Fruit fly (Drosophila melanogaster): Measurements from ENCODE around the gene Mob2.

Gene Mob2

dm6 chr3L:11587720-11588580, 25.9 kb upstream of the Mob2 start, which contains the start of gene rt (continued):
- TF ChIP-seq Blimp-1 (GFP tag; optimal IDR thresholded peaks at IDR 0.05): no peak
- TF ChIP-seq Smox (GFP tag; optimal IDR thresholded peaks at IDR 0.05): peak; percentile 78
- TF ChIP-seq CG7368 (GFP tag; optimal IDR thresholded peaks at IDR 0.05): peak; percentile 84
- TF ChIP-seq CG10669 (GFP tag; optimal IDR thresholded peaks at IDR 0.05): peak; percentile 92
- TF ChIP-seq Sox14 (GFP tag; optimal IDR thresholded peaks at IDR 0.05): peak; percentile 88
- TF ChIP-seq CG6163 (GFP tag; IDR thresholded peaks at IDR 0.05): peak; percentile 78; the same call in 2 of the 3 replicates
- peak; percentile 76 for TF ChIP-seq achi (GFP tag; optimal IDR thresholded peaks at IDR 0.05)
- peak; percentile 67 for TF ChIP-seq Lpt (GFP tag; optimal IDR thresholded peaks at IDR 0.05)
- TF ChIP-seq OdsH (GFP tag; optimal IDR thresholded peaks at IDR 0.05): peak; percentile 77
- TF ChIP-seq vri (GFP tag; optimal IDR thresholded peaks at IDR 0.05): peak; percentile 51
- TF ChIP-seq Ets21C (GFP tag; optimal IDR thresholded peaks at IDR 0.05): peak; percentile 73
- TF ChIP-seq dsx (GFP tag; optimal IDR thresholded peaks at IDR 0.05; ENCODE audit: poor library complexity, severe bottlenecking): peak; percentile 85
- peak; percentile 83 for TF ChIP-seq CG8119 (GFP tag; IDR thresholded peaks at IDR 0.05)
- TF ChIP-seq ss (GFP tag; optimal IDR thresholded peaks at IDR 0.05): peak; percentile 81 to 89
- TF ChIP-seq Hr4 (GFP tag; optimal IDR thresholded peaks at IDR 0.05): peak; percentile 83
- TF ChIP-seq CG9139 (GFP tag; optimal IDR thresholded peaks at IDR 0.05): peak; percentile 82
- peak; percentile 81 for TF ChIP-seq CG6854 (GFP tag; optimal IDR thresholded peaks at IDR 0.05)
- TF ChIP-seq fd85E (GFP tag; optimal IDR thresholded peaks at IDR 0.05): no peak
- no peak for TF ChIP-seq fkh (GFP tag; optimal IDR thresholded peaks at IDR 0.05)
- peak; percentile 87 for TF ChIP-seq Met (GFP tag; optimal IDR thresholded peaks at IDR 0.05)
- TF ChIP-seq CG34406 (GFP tag; optimal IDR thresholded peaks at IDR 0.05): peak; percentile 78
- peak; percentile 83 for TF ChIP-seq lz (GFP tag; optimal IDR thresholded peaks at IDR 0.05)
- peak; percentile 83 for TF ChIP-seq CG32006 (GFP tag; optimal IDR thresholded peaks at IDR 0.05)
- TF ChIP-seq topi (GFP tag; optimal IDR thresholded peaks at IDR 0.05): peak; percentile 87
- TF ChIP-seq eg (GFP tag; IDR thresholded peaks at IDR 0.05): peak; percentile 74; the same call in 2 of the 3 replicates
- TF ChIP-seq Hr38 (GFP tag; optimal IDR thresholded peaks at IDR 0.05): no peak
- peak; percentile 86 for TF ChIP-seq spab (GFP tag; optimal IDR thresholded peaks at IDR 0.05)
- peak; percentile 82 for TF ChIP-seq CG6276 (GFP tag; optimal IDR thresholded peaks at IDR 0.05)
- peak; percentile 63 for TF ChIP-seq CG11902 (GFP tag; optimal IDR thresholded peaks at IDR 0.05)
- TF ChIP-seq dac (GFP tag; optimal IDR thresholded peaks at IDR 0.05): peak; percentile 72
- TF ChIP-seq CG8632 (GFP tag; optimal IDR thresholded peaks at IDR 0.05): peak; percentile 70
- TF ChIP-seq CG15336 (GFP tag; IDR thresholded peaks at IDR 0.05): peak; percentile 84
- peak; percentile 77 for TF ChIP-seq acj6 (GFP tag; optimal IDR thresholded peaks at IDR 0.05)
- peak; percentile 90 for TF ChIP-seq fd59A (GFP tag; optimal IDR thresholded peaks at IDR 0.05)
- TF ChIP-seq CG10631 (GFP tag; optimal IDR thresholded peaks at IDR 0.05): peak; percentile 80

dm6 chr3L:11586794-11587462, 24.9 kb upstream of the Mob2 start:
- TF ChIP-seq vri (GFP tag; optimal IDR thresholded peaks at IDR 0.05): peak; percentile 7
- TF ChIP-seq CG15336 (GFP tag; IDR thresholded peaks at IDR 0.05): peak; percentile 49; the same call in 1 of the 2 replicates
- no peak for TF ChIP-seq Hr39 (GFP tag; optimal IDR thresholded peaks at IDR 0.05)
- no peak for TF ChIP-seq Hr4 (GFP tag; optimal IDR thresholded peaks at IDR 0.05)
- peak; percentile 87 for TF ChIP-seq Blimp-1 (GFP tag; optimal IDR thresholded peaks at IDR 0.05)

- TF ChIP-seq lz (GFP tag; optimal IDR thresholded peaks at IDR 0.05) (no peak), CG11762 (GFP tag; optimal IDR thresholded peaks at IDR 0.05; ENCODE audit: insufficient read depth) (no peak), CG34406 (GFP tag; optimal IDR thresholded peaks at IDR 0.05) (no peak), Eip93F (GFP tag; optimal IDR thresholded peaks at IDR 0.05) (no peak), Ets21C (GFP tag; optimal IDR thresholded peaks at IDR 0.05) (no peak), CG16779 (tag; optimal IDR thresholded peaks at IDR 0.05) (no peak), fd85E (GFP tag; optimal IDR thresholded peaks at IDR 0.05) (no peak), CG4318 (GFP tag; optimal IDR thresholded peaks at IDR 0.05) (no peak), Eip75B (GFP tag; optimal IDR thresholded peaks at IDR 0.05) (no peak), Sox14 (GFP tag; optimal IDR thresholded peaks at IDR 0.05) (no peak), Ets96B (tag; optimal IDR thresholded peaks at IDR 0.05) (no peak), CG7368 (GFP tag; optimal IDR thresholded peaks at IDR 0.05) (no peak), cyc (GFP tag; optimal IDR thresholded peaks at IDR 0.05) (no peak), CG8119 (GFP tag; IDR thresholded peaks at IDR 0.05) (no peak)
These were observed 21.9 kb upstream of the Mob2 start, which contains the start of gene CG32086 for dm6 chr3L:11583964-11584363. Gene CG32086 (minus strand): TSS chr3L:11584064.

Measured in whole organism, prepupa.